Worm (Caenorhabditis elegans) whole organism, midembryonic: ENCODE results near the gene zipt-3.

ENCODE experiments used
- T22C8.4 ChIP-seq: fragments of 200-800 bp; sonication (Bioruptor generic); IDR thresholded peaks from 2 replicates; pipeline ENCODE4 v1.3.6; 2022; ENCODE audit warnings: missing genetic modification characterization, missing compliant biosample characterization
- cog-1 ChIP-seq: sonication (generic microtip); optimal IDR thresholded peaks from 2 replicates; lab custom pipeline; 2016; ENCODE audit warnings: missing genetic modification characterization, missing compliant biosample characterization
- flt-1 ChIP-seq: fragments of 200-800 bp; sonication (Bioruptor generic); IDR thresholded peaks from 2 replicates; pipeline ENCODE4 v1.3.6; 2022; ENCODE audit warnings: missing genetic modification characterization, missing compliant biosample characterization
- klf-2 ChIP-seq: fragments of 200-800 bp; sonication (Bioruptor generic); conservative IDR thresholded peaks from 2 replicates; pipeline ENCODE4 v1.3.6; 2022; ENCODE audit warnings: missing genetic modification reagents, missing genetic modification characterization, missing compliant biosample characterization
- med-1 ChIP-seq: sonication (generic microtip); optimal IDR thresholded peaks from 2 replicates; lab custom pipeline; 2017; ENCODE audit warnings: missing genetic modification characterization, mild to moderate bottlenecking, missing compliant biosample characterization, antibody characterized with exemption, missing genetic modification reagents; ENCODE audit not compliant: insufficient read depth
- ref-1 ChIP-seq: fragments of 200-800 bp; sonication (Bioruptor generic); conservative IDR thresholded peaks from 2 replicates; pipeline ENCODE4 v1.3.6; 2022; ENCODE audit warnings: missing genetic modification reagents, missing genetic modification characterization, missing compliant biosample characterization
- tab-1 ChIP-seq: fragments of 200-800 bp; sonication (Bioruptor generic); IDR thresholded peaks from 2 replicates; pipeline ENCODE4 v1.3.6; 2022; ENCODE audit warnings: missing genetic modification characterization, missing compliant biosample characterization
- ztf-23 ChIP-seq: fragments of 200-800 bp; sonication (Bioruptor generic); IDR thresholded peaks from 2 replicates; pipeline ENCODE4 v1.3.6; 2022; ENCODE audit warnings: missing genetic modification reagents, missing genetic modification characterization, missing compliant biosample characterization
- ztf-29 ChIP-seq: fragments of 200-800 bp; sonication (Bioruptor generic); IDR thresholded peaks from 2 replicates; pipeline ENCODE4 v1.3.6; 2022; ENCODE audit warnings: missing genetic modification reagents, missing genetic modification characterization, missing compliant biosample characterization

DNA sequence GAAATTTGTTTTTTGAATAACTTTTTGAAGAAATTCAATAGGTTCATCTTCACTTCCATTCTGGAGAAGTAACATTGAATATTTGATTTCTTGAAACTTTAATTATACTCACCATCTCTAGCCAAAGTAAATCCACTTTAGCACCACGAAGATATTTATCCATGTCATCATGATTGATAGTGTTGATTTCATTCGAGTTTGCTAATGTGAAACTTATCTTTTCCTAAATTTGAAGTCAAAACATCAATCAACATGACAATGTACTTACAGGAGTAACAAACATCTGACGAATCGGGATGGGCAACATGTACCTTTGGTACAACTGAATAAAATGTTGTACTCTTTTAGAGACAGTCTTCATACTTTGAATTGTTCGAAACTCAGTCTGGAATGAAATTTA is 20.6 kb upstream of the zipt-3 start:
- no peak for TF ChIP-seq ref-1 (GFP tag; lab: Robert Waterston, UW)
- TF ChIP-seq ztf-29 (GFP tag; lab: Robert Waterston, UW): no peak
- TF ChIP-seq ztf-23 (GFP tag; lab: Robert Waterston, UW): no peak
- TF ChIP-seq flt-1 (GFP tag; lab: Robert Waterston, UW): no peak
- TF ChIP-seq tab-1 (GFP tag; lab: Robert Waterston, UW): no peak
- TF ChIP-seq klf-2 (GFP tag; lab: Robert Waterston, UW): no peak
- no peak for TF ChIP-seq med-1 (GFP tag; lab: Kevin White, UChicago)
- TF ChIP-seq cog-1: no peak
- no peak for TF ChIP-seq T22C8.4 (GFP tag; lab: Robert Waterston, UW)
